Worm (Caenorhabditis elegans) whole organism, L4 larva: ENCODE results near the gene sbp-1.

Experiments used
- Y105C5A.15 ChIP-seq: fragments of 200-800 bp; sonication (Bioruptor generic); IDR thresholded peaks from 2 replicates; pipeline ENCODE4 v1.3.6; 2022; ENCODE audit warnings: missing genetic modification characterization, missing compliant biosample characterization
- mdl-1 ChIP-seq, 2 experiments: fragments of 150-350 bp in 1 of 2; sonication (generic microtip) in 1 of 2; optimal IDR thresholded peaks; 2 replicates each; lab custom pipeline; 2014 to 2017; ENCODE audit warnings: missing biosample characterization in 2 of 2, missing genetic modification characterization in 2 of 2
- mdt-29 ChIP-seq: fragments of 200-800 bp; sonication (Bioruptor generic); IDR thresholded peaks from 2 replicates; pipeline ENCODE4 v1.3.6; 2022; ENCODE audit warnings: missing genetic modification reagents, missing genetic modification characterization, missing compliant biosample characterization
- nhr-76 ChIP-seq: fragments of 150-350 bp; optimal IDR thresholded peaks from 2 replicates; lab custom pipeline; 2014; ENCODE audit warnings: missing biosample characterization, missing genetic modification characterization
- zag-1 ChIP-seq: fragments of 150-350 bp; optimal IDR thresholded peaks from 2 replicates; lab custom pipeline; 2014; ENCODE audit warnings: missing biosample characterization, missing genetic modification characterization

ce11 chrIII:11393162-11393561, 49.2 kb downstream of the sbp-1 start, which contains the start of gene nlp-21:
- TF ChIP-seq mdt-29 (GFP tag; lab: Robert Waterston, UW) (no peak), mdl-1 (tag; optimal IDR thresholded peaks at IDR 0.05; lab: Kevin White, UChicago) (no peak), Y105C5A.15 (GFP tag; lab: Robert Waterston, UW) (no peak), nhr-76 (tag; lab: Kevin White, UChicago) (no peak), zag-1 (tag; lab: Kevin White, UChicago) (no peak)
